Fruit fly (Drosophila melanogaster): ENCODE measurements around the gene rb.

- no peak for TF ChIP-seq psq (optimal IDR thresholded peaks at IDR 0.05)
- no peak for TF ChIP-seq pan (optimal IDR thresholded peaks at IDR 0.05)
- no peak for TF ChIP-seq CG8478 (optimal IDR thresholded peaks at IDR 0.05)
- no peak for TF ChIP-seq EcR (GFP tag; optimal IDR thresholded peaks at IDR 0.05)
- no peak for TF ChIP-seq Dll (optimal IDR thresholded peaks at IDR 0.05)
- no peak for TF ChIP-seq usp (GFP tag; optimal IDR thresholded peaks at IDR 0.05)
Observed at dm6 chrX:4564962-4565361, 24.5 kb upstream of the rb start.
